Worm (Caenorhabditis elegans): Measurements from ENCODE around the gene ogdh-1.

The ogdh-1 gene

ce11 chrIV:4667835-4668234 lies 36.0 kb downstream of the ogdh-1 start:
- no peak for TF ChIP-seq skn-1 (tag; optimal IDR thresholded peaks at IDR 0.05)
- TF ChIP-seq T26A8.4 (GFP tag; IDR thresholded peaks at IDR 0.05), result no peak
- no peak for TF ChIP-seq nhr-41 (GFP tag; IDR thresholded peaks at IDR 0.05)
- TF ChIP-seq aly-2 (tag; optimal IDR thresholded peaks at IDR 0.05), result no peak

DNA sequence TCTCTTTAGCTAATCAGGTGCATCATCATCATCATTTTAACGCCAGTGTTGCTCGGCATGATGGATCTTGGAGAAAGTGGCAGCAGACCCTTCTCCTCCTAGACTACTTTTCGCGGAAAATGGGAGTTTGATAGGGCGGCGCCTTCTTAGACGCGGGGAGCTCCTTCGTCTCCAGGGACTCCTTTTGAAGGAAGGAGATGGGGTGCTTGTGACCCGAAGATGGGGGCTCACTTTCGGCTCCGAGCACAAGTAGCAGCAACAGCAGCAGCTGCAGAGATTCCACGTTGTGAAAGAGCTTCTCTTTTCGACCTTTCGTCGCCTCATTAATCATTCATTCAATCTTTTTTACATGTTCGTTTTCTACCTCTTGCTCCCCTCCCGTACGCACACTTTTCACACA lies 36.4 kb downstream of the ogdh-1 start:
- TF ChIP-seq set-16 (GFP tag; IDR thresholded peaks at IDR 0.05), result peak; percentile 79
- peak in 1 of 2 experiments; percentile 77 for TF ChIP-seq unc-62 (GFP tag; optimal IDR thresholded peaks at IDR 0.05 in 1 of 2)
- TF ChIP-seq unc-62 (tag; optimal IDR thresholded peaks at IDR 0.05), result no peak
- 0 out of 2 replicates have a peak, but pooled peaks have one; percentile 25 for TF ChIP-seq ceh-20 (GFP tag; IDR thresholded peaks at IDR 0.05)
- TF ChIP-seq hlh-11 (tag; optimal IDR thresholded peaks at IDR 0.05), result no peak

DNA sequence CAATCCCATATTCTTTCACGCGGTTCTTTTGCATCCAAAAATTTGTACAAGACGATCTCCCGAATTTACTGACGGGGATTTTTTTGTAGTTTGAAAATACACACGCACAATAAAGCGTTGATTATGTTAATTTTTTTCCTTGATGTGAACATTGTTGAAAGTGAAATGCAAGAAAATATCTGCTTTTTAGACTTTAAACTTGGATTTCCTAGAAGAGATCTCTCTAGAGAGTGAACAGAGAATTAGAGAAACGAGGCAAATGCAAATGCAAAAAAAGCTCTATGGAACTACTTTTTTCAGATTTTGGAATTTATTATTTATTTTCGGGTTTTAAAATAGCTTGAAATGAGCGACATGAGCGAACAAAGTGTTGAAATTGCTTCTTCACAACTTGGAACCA lies 38.7 kb downstream of the ogdh-1 start, which contains the start of gene F29B9.1:
Gene F29B9.1, plus strand, starts transcription at position 301 of the 400 bp plus-strand sequence.
- TF ChIP-seq duxl-1 (tag; optimal IDR thresholded peaks at IDR 0.05; ENCODE audit: poor library complexity), result peak; percentile 26
- TF ChIP-seq ztf-11 (tag; optimal IDR thresholded peaks at IDR 0.05), result no peak

- TF ChIP-seq nhr-102 (tag; optimal IDR thresholded peaks at IDR 0.05) (peak; percentile 89), hmg-1.1 (GFP tag; IDR thresholded peaks at IDR 0.05) (peak; percentile 89), hlh-11 (tag; optimal IDR thresholded peaks at IDR 0.05) (peak; percentile 93), Y48G9A.11 (GFP tag; IDR thresholded peaks at IDR 0.05) (peak; percentile 65), tag-97 (GFP tag; IDR thresholded peaks at IDR 0.05) (no peak), madf-9 (GFP tag; conservative IDR thresholded peaks at IDR 0.05) (peak; percentile 67; the same call in 1 of the 2 replicates), ztf-7 (tag; optimal IDR thresholded peaks at IDR 0.05) (peak; percentile 30), snpc-1.2 (GFP tag; IDR thresholded peaks at IDR 0.05) (peak; percentile 74), dmd-6 (GFP tag; IDR thresholded peaks at IDR 0.05) (peak; percentile 85), nhr-6 (tag; optimal IDR thresholded peaks at IDR 0.05) (peak; percentile 73), php-3 (GFP tag; IDR thresholded peaks at IDR 0.05) (0 out of 2 replicates have a peak, but pooled peaks have one; percentile 25), F37D6.2 (tag; optimal IDR thresholded peaks at IDR 0.05) (peak; percentile 82), unc-62 (GFP tag; optimal IDR thresholded peaks at IDR 0.05 in 1 of 2) (peak in 1 of 2 experiments; percentile 88), unc-62 (tag; optimal IDR thresholded peaks at IDR 0.05) (no peak), tra-1 (GFP tag; IDR thresholded peaks at IDR 0.05) (peak; percentile 79; the same call in 1 of the 2 replicates), pha-4 (GFP tag; IDR thresholded peaks at IDR 0.05) (peak; percentile 45; the same call in 1 of the 2 replicates), pha-4 (tag; optimal IDR thresholded peaks at IDR 0.05) (no peak), unc-130 (GFP tag; optimal IDR thresholded peaks at IDR 0.05) (peak; percentile 96), hlh-30 (tag; optimal IDR thresholded peaks at IDR 0.05; ENCODE audit: insufficient read depth) (peak; percentile 82), mep-1 (tag; optimal IDR thresholded peaks at IDR 0.05) (peak; percentile 95), duxl-1 (tag; optimal IDR thresholded peaks at IDR 0.05; ENCODE audit: poor library complexity) (peak; percentile 73), daf-16 (GFP tag; optimal IDR thresholded peaks at IDR 0.05) (peak in 1 of 2 experiments; percentile 66), daf-16 (tag; optimal IDR thresholded peaks at IDR 0.05) (peak; percentile 72), zag-1 (tag; optimal IDR thresholded peaks at IDR 0.05) (no peak), spr-3 (GFP tag; optimal IDR thresholded peaks at IDR 0.05) (peak; percentile 53), mes-2 (tag; optimal IDR thresholded peaks at IDR 0.05; ENCODE audit: poor library complexity, severe bottlenecking) (peak; percentile 89), lin-13 (GFP tag; optimal IDR thresholded peaks at IDR 0.05) (peak; percentile 87), nhr-77 (tag; optimal IDR thresholded peaks at IDR 0.05) (peak; percentile 90), egl-43 (GFP tag; IDR thresholded peaks at IDR 0.05) (peak; percentile 82), ZK546.5 (tag; optimal IDR thresholded peaks at IDR 0.05) (peak in 1 of 2 experiments; percentile 44), ceh-32 (tag; optimal IDR thresholded peaks at IDR 0.05; ENCODE audit: poor library complexity) (no peak), vab-7 (GFP tag; IDR thresholded peaks at IDR 0.05) (peak; percentile 76), nhr-42 (GFP tag; IDR thresholded peaks at IDR 0.05) (peak; percentile 79), ceh-44 (GFP tag; IDR thresholded peaks at IDR 0.05) (peak; percentile 83), F44E2.7 (GFP tag; IDR thresholded peaks at IDR 0.05) (no peak), nhr-41 (GFP tag; IDR thresholded peaks at IDR 0.05) (peak; percentile 57; the same call in 1 of the 2 replicates)
These were observed 43.4 kb downstream of the ogdh-1 start, which contains the start of the genes F29B9.11 and jmjd-1.2 for ce11 chrIV:4660151-4661041. Gene F29B9.11, minus strand, starts transcription at chrIV:4660201. Gene jmjd-1.2, plus strand, starts transcription at chrIV:4660991.

All from whole organism, L4 larva.